Worm (Caenorhabditis elegans) whole organism, young adult: ENCODE data around the gene tatn-1.

Source experiments
- B0019.2 ChIP-seq: fragments of 200-800 bp; sonication (Bioruptor generic); conservative IDR thresholded peaks from 2 replicates; pipeline ENCODE4 v1.3.6; 2022; ENCODE audit warnings: missing genetic modification reagents, missing genetic modification characterization, missing compliant biosample characterization
- B0336.3 ChIP-seq: fragments of 200-800 bp; sonication (Bioruptor generic); IDR thresholded peaks from 2 replicates; pipeline ENCODE4 v1.3.6; 2022; ENCODE audit warnings: missing genetic modification characterization, missing compliant biosample characterization
- F22D6.2 ChIP-seq: sonication (generic microtip); optimal IDR thresholded peaks from 2 replicates; lab custom pipeline; 2016; ENCODE audit warnings: mild to moderate bottlenecking, missing genetic modification characterization, missing compliant biosample characterization
- F33H1.4 ChIP-seq: fragments of 200-800 bp; sonication (Bioruptor generic); IDR thresholded peaks from 2 replicates; pipeline ENCODE4 v1.3.6; 2022; ENCODE audit warnings: missing genetic modification reagents, missing genetic modification characterization, missing compliant biosample characterization
- F39B2.1 ChIP-seq: fragments of 200-800 bp; sonication (Bioruptor generic); IDR thresholded peaks from 2 replicates; pipeline ENCODE4 v1.3.6; 2022; ENCODE audit warnings: missing genetic modification reagents, missing genetic modification characterization, missing compliant biosample characterization
- F55B11.4 ChIP-seq: sonication (generic microtip); optimal IDR thresholded peaks from 2 replicates; lab custom pipeline; 2016; ENCODE audit warnings: missing compliant biosample characterization, missing genetic modification characterization, borderline replicate concordance; ENCODE audit not compliant: insufficient read depth
- F57C9.4 ChIP-seq: sonication (generic microtip); optimal IDR thresholded peaks from 2 replicates; lab custom pipeline; 2017; ENCODE audit warnings: mild to moderate bottlenecking, missing genetic modification characterization, missing compliant biosample characterization
- Y53G8AR.9 ChIP-seq: fragments of 200-800 bp; sonication (Bioruptor generic); conservative IDR thresholded peaks from 2 replicates; pipeline ENCODE4 v1.3.6; 2022; ENCODE audit warnings: missing genetic modification reagents, missing genetic modification characterization, missing compliant biosample characterization
- Y56A3A.18 ChIP-seq: fragments of 200-800 bp; sonication (Bioruptor generic); IDR thresholded peaks from 2 replicates; pipeline ENCODE4 v1.3.6; 2022; ENCODE audit warnings: missing genetic modification reagents, missing genetic modification characterization, missing compliant biosample characterization
- Y67H2A.10 ChIP-seq: fragments of 200-800 bp; sonication (Bioruptor generic); conservative IDR thresholded peaks from 2 replicates; pipeline ENCODE4 v1.3.6; 2022; ENCODE audit warnings: missing genetic modification reagents, missing genetic modification characterization, missing compliant biosample characterization
- Y95B8A.8 ChIP-seq: fragments of 200-800 bp; sonication (Bioruptor generic); IDR thresholded peaks from 2 replicates; pipeline ENCODE4 v1.3.6; 2022; ENCODE audit warnings: missing genetic modification reagents, missing genetic modification characterization, missing compliant biosample characterization
- aptf-2 ChIP-seq: fragments of 200-800 bp; sonication (Bioruptor generic); conservative IDR thresholded peaks from 2 replicates; pipeline ENCODE4 v1.3.6; 2022; ENCODE audit warnings: missing genetic modification reagents, missing genetic modification characterization, missing compliant biosample characterization
- attf-5 ChIP-seq: fragments of 200-800 bp; sonication (Bioruptor generic); optimal IDR thresholded peaks from 2 replicates; lab custom pipeline; 2018; ENCODE audit warnings: mild to moderate bottlenecking, missing genetic modification characterization, missing compliant biosample characterization
- attf-6 ChIP-seq: fragments of 200-800 bp; sonication (Bioruptor generic); IDR thresholded peaks from 2 replicates; pipeline ENCODE4 v1.3.6; 2022; ENCODE audit warnings: missing genetic modification reagents, missing genetic modification characterization, missing compliant biosample characterization
- bed-1 ChIP-seq: fragments of 200-800 bp; sonication (Bioruptor generic); IDR thresholded peaks from 2 replicates; pipeline ENCODE4 v1.3.6; 2022; ENCODE audit warnings: missing genetic modification reagents, missing genetic modification characterization, missing compliant biosample characterization
- ccch-3 ChIP-seq: fragments of 200-800 bp; sonication (Bioruptor generic); optimal IDR thresholded peaks from 2 replicates; lab custom pipeline; 2018; ENCODE audit warnings: mild to moderate bottlenecking, missing genetic modification characterization, missing compliant biosample characterization
- cebp-1 ChIP-seq, 2 experiments: fragments of 200-800 bp in 1 of 2; sonication (Bioruptor generic) in 1 of 2; sonication (generic microtip) in 1 of 2; IDR thresholded peaks in 1 of 2; optimal IDR thresholded peaks in 1 of 2; 2 replicates each; pipeline versions ENCODE4 v1.3.6 to Lab custom; 2017 to 2022; ENCODE audit warnings: missing compliant biosample characterization in 2 of 2, missing genetic modification characterization in 2 of 2, mild to moderate bottlenecking in 1 of 2, missing genetic modification reagents in 1 of 2, moderate library complexity in 1 of 2
- ceh-100 ChIP-seq: fragments of 200-800 bp; sonication (Bioruptor generic); IDR thresholded peaks from 2 replicates; pipeline ENCODE4 v1.3.6; 2022; ENCODE audit warnings: missing genetic modification reagents, missing genetic modification characterization, missing compliant biosample characterization
- ceh-79 ChIP-seq: sonication (generic microtip); optimal IDR thresholded peaks from 2 replicates; lab custom pipeline; 2017; ENCODE audit warnings: mild to moderate bottlenecking, missing genetic modification characterization, missing compliant biosample characterization
- ceh-91 ChIP-seq: fragments of 200-800 bp; sonication (Bioruptor generic); IDR thresholded peaks from 2 replicates; pipeline ENCODE4 v1.3.6; 2022; ENCODE audit warnings: missing genetic modification reagents, missing genetic modification characterization, missing compliant biosample characterization
- dpff-1 ChIP-seq: sonication (generic microtip); optimal IDR thresholded peaks from 2 replicates; lab custom pipeline; 2017; ENCODE audit warnings: mild to moderate bottlenecking, missing genetic modification characterization, missing compliant biosample characterization
- efl-1 ChIP-seq: fragments of 150-350 bp; optimal IDR thresholded peaks from 2 replicates; lab custom pipeline; 2014; ENCODE audit warnings: missing biosample characterization, missing genetic modification reagents, missing genetic modification characterization
- egl-44 ChIP-seq: fragments of 200-800 bp; sonication (Bioruptor generic); IDR thresholded peaks from 2 replicates; pipeline ENCODE4 v1.3.6; 2022; ENCODE audit warnings: missing genetic modification reagents, missing genetic modification characterization, missing compliant biosample characterization
- ekl-4 ChIP-seq: fragments of 200-800 bp; sonication (Bioruptor generic); IDR thresholded peaks from 2 replicates; pipeline ENCODE4 v1.3.6; 2022; ENCODE audit warnings: missing genetic modification reagents, missing genetic modification characterization, missing compliant biosample characterization
- him-1 ChIP-seq: sonication (generic microtip); optimal IDR thresholded peaks from 2 replicates; lab custom pipeline; 2016; ENCODE audit warnings: missing genotype, missing genetic modification reagents, missing genetic modification characterization, missing compliant biosample characterization
- hlh-26 ChIP-seq: fragments of 200-800 bp; sonication (Bioruptor generic); conservative IDR thresholded peaks from 2 replicates; pipeline ENCODE4 v1.3.6; 2022; ENCODE audit warnings: missing genetic modification reagents, missing genetic modification characterization, missing compliant biosample characterization
- lin-35 ChIP-seq, 3 experiments: fragments of 150-350 bp in 2 of 3; sonication (generic microtip) in 1 of 3; optimal IDR thresholded peaks; 2 replicates each; lab custom pipeline; 2014 to 2018; ENCODE audit warnings: missing biosample characterization in 3 of 3, missing genetic modification characterization in 3 of 3, missing genetic modification reagents in 3 of 3
- lin-40 ChIP-seq: sonication (generic microtip); optimal IDR thresholded peaks from 2 replicates; lab custom pipeline; 2016; ENCODE audit warnings: missing genetic modification characterization, mild to moderate bottlenecking, missing compliant biosample characterization, missing genotype, missing genetic modification reagents
- madf-8 ChIP-seq: fragments of 200-800 bp; sonication (Bioruptor generic); conservative IDR thresholded peaks from 2 replicates; pipeline ENCODE4 v1.3.6; 2022; ENCODE audit warnings: missing genetic modification reagents, missing genetic modification characterization, missing compliant biosample characterization
- mel-28 ChIP-seq: sonication (generic microtip); optimal IDR thresholded peaks from 2 replicates; lab custom pipeline; 2016; ENCODE audit warnings: borderline replicate concordance, mild to moderate bottlenecking, missing genetic modification characterization, missing compliant biosample characterization
- mxl-1 ChIP-seq: sonication (generic microtip); optimal IDR thresholded peaks from 2 replicates; lab custom pipeline; 2016; ENCODE audit warnings: missing genetic modification characterization, missing compliant biosample characterization
- nfya-1 ChIP-seq: sonication (generic microtip); optimal IDR thresholded peaks from 2 replicates; lab custom pipeline; 2017; ENCODE audit warnings: antibody characterized with exemption, missing compliant biosample characterization, missing genetic modification characterization, borderline replicate concordance; ENCODE audit not compliant: insufficient read depth
- nfya-2 ChIP-seq: fragments of 200-800 bp; sonication (Bioruptor generic); IDR thresholded peaks from 2 replicates; pipeline ENCODE4 v1.3.6; 2022; ENCODE audit warnings: missing genetic modification reagents, missing genetic modification characterization, missing compliant biosample characterization
- nhr-120 ChIP-seq: fragments of 200-800 bp; sonication (Bioruptor generic); IDR thresholded peaks from 2 replicates; pipeline ENCODE4 v1.3.6; 2022; ENCODE audit warnings: missing genetic modification characterization, missing compliant biosample characterization
- nhr-90 ChIP-seq: sonication (generic microtip); optimal IDR thresholded peaks from 2 replicates; lab custom pipeline; 2016; ENCODE audit warnings: missing genotype, mild to moderate bottlenecking, missing genetic modification characterization, missing compliant biosample characterization
- repo-1 ChIP-seq: sonication (generic microtip); optimal IDR thresholded peaks from 2 replicates; lab custom pipeline; 2017; ENCODE audit warnings: mild to moderate bottlenecking, missing genetic modification characterization, missing compliant biosample characterization
- snpc-1.1 ChIP-seq: sonication (generic microtip); optimal IDR thresholded peaks from 2 replicates; lab custom pipeline; 2017; ENCODE audit warnings: missing genetic modification characterization, mild to moderate bottlenecking, missing compliant biosample characterization, antibody characterized with exemption, moderate library complexity, missing genotype, missing genetic modification reagents; ENCODE audit not compliant: insufficient read depth
- snpc-1.3 ChIP-seq: sonication (generic microtip); optimal IDR thresholded peaks from 2 replicates; lab custom pipeline; 2017; ENCODE audit warnings: missing genetic modification characterization, mild to moderate bottlenecking, missing compliant biosample characterization, antibody characterized with exemption, moderate library complexity, missing genotype, missing genetic modification reagents; ENCODE audit not compliant: insufficient read depth
- unc-130 ChIP-seq: sonication (generic microtip); optimal IDR thresholded peaks from 2 replicates; lab custom pipeline; 2016; ENCODE audit warnings: missing genetic modification reagents, missing genetic modification characterization, missing compliant biosample characterization

The tatn-1 gene

ce11 chrX:14818464-14819259 is 27.9 kb downstream of the tatn-1 start, which contains the start of gene epn-1 (continued):
- no peak for TF ChIP-seq ccch-3 (GFP tag; lab: Kevin White, UChicago)
- no peak for TF ChIP-seq bed-1
- TF ChIP-seq attf-6 (GFP tag; lab: Robert Waterston, UW): no peak
- TF ChIP-seq unc-130 (GFP tag; lab: Kevin White, UChicago): no peak
- TF ChIP-seq Y53G8AR.9 (GFP tag; lab: Robert Waterston, UW): peak; percentile 95
- peak; percentile 50; the same call in 1 of the 2 replicates for TF ChIP-seq Y56A3A.18 (GFP tag; lab: Robert Waterston, UW)
- TF ChIP-seq nhr-90: peak; percentile 94
- 0 out of 2 replicates have a peak, but pooled peaks have one; percentile 40 for TF ChIP-seq nhr-120 (GFP tag; lab: Robert Waterston, UW)
- peak; percentile 11 for TF ChIP-seq snpc-1.1 (tag; lab: Kevin White, UChicago)
- TF ChIP-seq ceh-100: peak; percentile 41; the same call in 1 of the 2 replicates
- peak; percentile 98 for TF ChIP-seq lin-40 (tag; lab: Kevin White, UChicago)
- TF ChIP-seq mel-28 (tag; lab: Kevin White, UChicago): no peak
- TF ChIP-seq F39B2.1 (GFP tag; lab: Robert Waterston, UW): peak; percentile 77; the same call in 1 of the 2 replicates
- TF ChIP-seq egl-44 (GFP tag; lab: Robert Waterston, UW): peak; percentile 95
- peak in 1 of 3 experiments; percentile 90 for TF ChIP-seq lin-35 (GFP tag; optimal IDR thresholded peaks at IDR 0.05; lab: Kevin White, UChicago)
- TF ChIP-seq F57C9.4 (tag; lab: Kevin White, UChicago): no peak
- peak; percentile 87 for TF ChIP-seq ceh-79
- TF ChIP-seq B0019.2 (GFP tag; lab: Robert Waterston, UW): no peak
- TF ChIP-seq repo-1 (tag; lab: Kevin White, UChicago): peak; percentile 93
- TF ChIP-seq ekl-4 (GFP tag; lab: Robert Waterston, UW): peak; percentile 95
- no peak for TF ChIP-seq snpc-1.3
- TF ChIP-seq him-1 (tag; lab: Kevin White, UChicago): peak; percentile 2
- TF ChIP-seq attf-5 (GFP tag; lab: Kevin White, UChicago): peak; percentile 99
- peak; percentile 98 for TF ChIP-seq B0336.3
- TF ChIP-seq Y95B8A.8 (GFP tag; lab: Robert Waterston, UW): peak; percentile 90
- no peak for TF ChIP-seq nfya-1
- no peak for TF ChIP-seq nfya-2
- no peak for TF ChIP-seq hlh-26 (GFP tag; lab: Robert Waterston, UW)
- TF ChIP-seq F22D6.2 (tag; lab: Kevin White, UChicago): peak; percentile 92
- peak; percentile 29 for TF ChIP-seq F33H1.4 (GFP tag; lab: Robert Waterston, UW)
- no peak for TF ChIP-seq F55B11.4
- peak; percentile 11 for TF ChIP-seq efl-1 (GFP tag; lab: Kevin White, UChicago)
- peak; percentile 93 for TF ChIP-seq Y67H2A.10 (GFP tag; lab: Robert Waterston, UW)
- TF ChIP-seq madf-8 (GFP tag; lab: Robert Waterston, UW): no peak

DNA sequence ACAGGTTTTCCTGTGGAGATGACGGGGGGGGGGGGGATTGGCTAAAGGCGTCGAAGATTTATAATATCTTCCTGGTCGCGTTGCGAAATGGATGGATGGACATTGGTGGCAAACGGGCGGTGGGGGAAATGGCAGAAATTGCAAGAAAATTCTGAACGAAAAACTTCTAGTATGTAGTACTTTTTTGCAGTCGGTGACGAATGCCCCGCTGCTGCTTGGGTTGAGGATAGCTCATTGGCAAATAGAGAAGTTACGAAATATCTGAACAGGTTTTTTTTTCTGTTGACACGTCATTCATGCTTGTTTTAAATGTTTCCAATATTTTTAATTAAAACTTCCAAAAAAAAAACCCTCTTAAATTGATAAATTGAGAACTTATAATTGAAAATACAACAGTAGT is 28.7 kb downstream of the tatn-1 start:
- TF ChIP-seq cebp-1 (GFP tag; IDR thresholded peaks at IDR 0.05; lab: Robert Waterston, UW): peak; percentile 62; the same call in 1 of the 2 replicates
- peak; percentile 86 for TF ChIP-seq cebp-1 (tag; optimal IDR thresholded peaks at IDR 0.05; lab: Kevin White, UChicago)
- no peak for TF ChIP-seq ekl-4 (GFP tag; lab: Robert Waterston, UW)
- no peak for TF ChIP-seq mxl-1
- TF ChIP-seq ceh-91: no peak
- TF ChIP-seq dpff-1 (tag; lab: Kevin White, UChicago): no peak
- no peak for TF ChIP-seq aptf-2
- TF ChIP-seq nhr-120 (GFP tag; lab: Robert Waterston, UW): no peak
